Fruit fly (Drosophila melanogaster): ENCODE data around the gene Vha68-1.
A peak's percentile ranks its signal among the peaks of the same experiment; 100 is the strongest.

Vha68-1 gene

DNA sequence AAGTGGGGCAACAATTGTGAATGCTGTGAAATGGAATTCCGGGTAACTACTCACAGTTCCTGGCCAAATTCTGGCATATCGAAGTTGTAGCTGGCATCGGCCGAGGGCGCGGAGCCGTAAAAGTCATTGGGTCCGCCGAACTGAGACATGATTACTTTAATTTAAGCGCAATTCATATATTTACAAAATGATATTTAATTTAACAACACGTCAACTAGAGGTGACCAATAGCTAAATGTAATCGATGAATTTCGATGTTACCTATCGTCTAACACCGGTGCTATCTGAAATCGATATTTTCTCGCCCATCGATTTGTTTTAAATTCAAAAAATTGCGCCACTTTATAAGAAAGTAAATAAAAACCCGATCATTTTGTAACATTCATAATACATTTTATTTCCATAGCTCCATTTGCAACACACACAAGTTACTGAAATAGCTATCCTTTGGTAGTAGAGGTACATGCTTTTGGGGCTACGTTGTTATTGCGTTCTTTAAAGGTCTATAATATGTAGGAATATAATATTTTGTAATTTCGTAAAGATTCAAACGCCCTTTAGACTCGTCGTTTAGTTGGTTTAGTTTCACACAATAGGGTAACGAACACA, 3.4 kb downstream of the Vha68-1 start, which contains the start of gene Yip1d1:
Gene Yip1d1 (minus strand): TSS at position 243 of the 609 bp plus-strand sequence.
- TF ChIP-seq Dif (GFP tag; optimal IDR thresholded peaks at IDR 0.05; ENCODE audit: partially characterized antibody), result no peak

- no peak for TF ChIP-seq jim (GFP tag; optimal IDR thresholded peaks at IDR 0.05)
- no peak for TF ChIP-seq sage (GFP tag; optimal IDR thresholded peaks at IDR 0.05)
- no peak for TF ChIP-seq Dif (GFP tag; optimal IDR thresholded peaks at IDR 0.05; ENCODE audit: partially characterized antibody)
Measured at dm6 chr2L:12985043-12985442, 18.9 kb downstream of the Vha68-1 start.

DNA sequence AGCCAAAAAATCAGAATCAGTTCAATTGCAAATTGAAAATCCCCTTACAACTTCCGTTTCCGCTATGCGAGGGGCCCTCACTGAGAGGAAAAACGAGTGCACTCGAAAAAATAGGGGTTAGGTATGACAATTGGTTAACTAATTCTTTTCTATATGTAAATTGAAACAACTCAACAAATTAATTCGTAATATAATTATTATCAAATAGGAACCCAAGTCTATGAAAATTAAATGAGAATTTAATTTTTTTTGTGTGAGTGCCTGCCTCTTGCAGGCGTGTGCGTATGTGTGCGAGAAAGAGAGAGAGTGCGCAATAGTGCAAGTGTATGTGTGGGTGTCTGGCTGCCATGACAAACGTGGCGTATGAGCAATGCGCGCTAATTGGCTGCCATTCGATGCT, 21.8 kb downstream of the Vha68-1 start:
- peak; percentile 20 for TF ChIP-seq ey (GFP tag; optimal IDR thresholded peaks at IDR 0.05)
- no peak for TF ChIP-seq tai (GFP tag; optimal IDR thresholded peaks at IDR 0.05)
- no peak for TF ChIP-seq Abd-B (GFP tag; optimal IDR thresholded peaks at IDR 0.05)
- TF ChIP-seq foxo (GFP tag; optimal IDR thresholded peaks at IDR 0.05), result peak in 1 of 2 experiments; percentile 29
- peak; percentile 5 for TF ChIP-seq fru (GFP tag; optimal IDR thresholded peaks at IDR 0.05)

DNA sequence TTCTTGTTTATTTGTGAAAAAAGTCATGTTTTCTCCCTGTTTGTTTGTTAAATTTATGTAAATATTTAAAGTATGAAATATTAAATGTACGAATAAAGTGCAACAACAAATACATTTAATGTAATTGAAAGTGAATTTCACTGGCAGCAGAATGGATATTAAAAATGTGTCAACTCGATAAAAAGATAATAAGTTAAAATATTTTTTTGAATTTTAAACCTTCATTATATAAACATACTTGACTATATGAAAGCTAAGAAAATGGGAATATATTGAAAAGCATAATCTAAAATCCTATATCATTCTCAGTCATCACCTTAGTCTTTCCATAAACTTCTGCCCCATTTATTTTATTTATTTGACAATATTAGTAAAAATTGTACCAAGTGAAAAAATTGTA, 25.4 kb downstream of the Vha68-1 start, which contains the start of gene Vha68-3:
Gene Vha68-3 (plus strand): TSS at position 301 of the 400 bp plus-strand sequence.
- TF ChIP-seq Vsx2 (GFP tag; optimal IDR thresholded peaks at IDR 0.05; ENCODE audit: partially characterized antibody), result no peak
- TF ChIP-seq psq (GFP tag; optimal IDR thresholded peaks at IDR 0.05), result no peak
- no peak for TF ChIP-seq CrebA (GFP tag; optimal IDR thresholded peaks at IDR 0.05; ENCODE audit: borderline replicate concordance)
- no peak for TF ChIP-seq dl (GFP tag; optimal IDR thresholded peaks at IDR 0.05; ENCODE audit: insufficient read depth in 1 of 2, partially characterized antibody in 2 of 2)
- TF ChIP-seq br (GFP tag; optimal IDR thresholded peaks at IDR 0.05), result no peak
- TF ChIP-seq woc (GFP tag; optimal IDR thresholded peaks at IDR 0.05), result no peak
- no peak for TF ChIP-seq lola (GFP tag; optimal IDR thresholded peaks at IDR 0.05)
- no peak for TF ChIP-seq usp (GFP tag; optimal IDR thresholded peaks at IDR 0.05)
- no peak for TF ChIP-seq h (GFP tag; optimal IDR thresholded peaks at IDR 0.05)
- TF ChIP-seq ey (GFP tag; optimal IDR thresholded peaks at IDR 0.05), result no peak
- TF ChIP-seq Hr78 (GFP tag; optimal IDR thresholded peaks at IDR 0.05), result no peak
- no peak for TF ChIP-seq fru (GFP tag; optimal IDR thresholded peaks at IDR 0.05)
- no peak for TF ChIP-seq Dif (GFP tag; optimal IDR thresholded peaks at IDR 0.05; ENCODE audit: partially characterized antibody)
- TF ChIP-seq dmrt93B (GFP tag; optimal IDR thresholded peaks at IDR 0.05), result no peak
- no peak for TF ChIP-seq Hnf4 (GFP tag; optimal IDR thresholded peaks at IDR 0.05)
- TF ChIP-seq Dfd (GFP tag; optimal IDR thresholded peaks at IDR 0.05), result no peak
- no peak for TF ChIP-seq sv (GFP tag; optimal IDR thresholded peaks at IDR 0.05)
- no peak for TF ChIP-seq OdsH (GFP tag; optimal IDR thresholded peaks at IDR 0.05)
- TF ChIP-seq pan (optimal IDR thresholded peaks at IDR 0.05), result no peak

DNA sequence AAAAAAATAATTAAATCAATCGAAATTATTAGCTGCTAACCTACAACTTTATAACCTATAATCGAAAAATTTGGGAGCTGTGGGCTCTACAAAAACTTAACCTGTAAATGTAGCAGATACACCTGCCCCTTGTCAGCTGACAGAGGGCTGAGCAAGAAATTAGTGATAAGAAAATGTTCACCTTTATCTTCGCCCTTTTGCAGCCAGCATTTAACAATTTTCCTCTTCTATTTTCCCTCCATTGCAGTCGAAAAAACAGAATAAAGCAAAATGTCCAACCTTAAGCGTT, 28.6 kb downstream of the Vha68-1 start:
- TF ChIP-seq Dfd (GFP tag; optimal IDR thresholded peaks at IDR 0.05) (no peak), CrebA (GFP tag; optimal IDR thresholded peaks at IDR 0.05; ENCODE audit: borderline replicate concordance) (no peak), pan (optimal IDR thresholded peaks at IDR 0.05) (no peak), Rel (GFP tag; optimal IDR thresholded peaks at IDR 0.05) (no peak), Rel (tag; optimal IDR thresholded peaks at IDR 0.05) (no peak), Abd-B (GFP tag; optimal IDR thresholded peaks at IDR 0.05) (no peak), Vsx2 (GFP tag; optimal IDR thresholded peaks at IDR 0.05; ENCODE audit: partially characterized antibody) (no peak), fru (GFP tag; optimal IDR thresholded peaks at IDR 0.05) (no peak), woc (GFP tag; optimal IDR thresholded peaks at IDR 0.05) (no peak), Myc (optimal IDR thresholded peaks at IDR 0.05) (no peak), br (GFP tag; optimal IDR thresholded peaks at IDR 0.05) (no peak), CG32264 (GFP tag; optimal IDR thresholded peaks at IDR 0.05) (no peak), foxo (GFP tag; optimal IDR thresholded peaks at IDR 0.05) (no peak), lola (GFP tag; optimal IDR thresholded peaks at IDR 0.05) (no peak), Jra (GFP tag; optimal IDR thresholded peaks at IDR 0.05) (no peak), dl (GFP tag; optimal IDR thresholded peaks at IDR 0.05; ENCODE audit: insufficient read depth in 1 of 2, partially characterized antibody in 2 of 2) (no peak)
